Worm (Caenorhabditis elegans) whole organism, L1 larva: ENCODE results near the gene wht-5.

ENCODE experiments used
- C16A3.4 ChIP-seq: fragments of 150-350 bp; optimal IDR thresholded peaks from 2 replicates; lab custom pipeline; 2014; ENCODE audit warnings: missing biosample characterization, missing genetic modification characterization
- F16B12.6 ChIP-seq: fragments of 150-350 bp; optimal IDR thresholded peaks from 2 replicates; lab custom pipeline; 2014; ENCODE audit warnings: missing biosample characterization, missing genetic modification characterization
- Y116A8C.19 ChIP-seq: sonication (generic microtip); optimal IDR thresholded peaks from 2 replicates; lab custom pipeline; 2016; ENCODE audit warnings: missing compliant biosample characterization, missing genetic modification characterization, borderline replicate concordance
- alr-1 ChIP-seq: fragments of 200-800 bp; sonication (Bioruptor generic); optimal IDR thresholded peaks from 2 replicates; lab custom pipeline; 2018; ENCODE audit warnings: borderline replicate concordance, mild to moderate bottlenecking, missing genetic modification characterization, missing compliant biosample characterization
- aly-2 ChIP-seq: fragments of 150-350 bp; optimal IDR thresholded peaks from 2 replicates; lab custom pipeline; 2014; ENCODE audit warnings: missing biosample characterization, missing genetic modification characterization
- blmp-1 ChIP-seq: fragments of 150-350 bp; optimal IDR thresholded peaks from 2 replicates; lab custom pipeline; 2014; ENCODE audit warnings: missing biosample characterization, missing genetic modification characterization
- ceh-63 ChIP-seq: fragments of 200-800 bp; sonication (Bioruptor generic); optimal IDR thresholded peaks from 2 replicates; lab custom pipeline; 2018; ENCODE audit warnings: mild to moderate bottlenecking, missing genetic modification characterization, missing compliant biosample characterization
- ceh-8 ChIP-seq: fragments of 200-800 bp; sonication (Bioruptor generic); optimal IDR thresholded peaks from 2 replicates; lab custom pipeline; 2018; ENCODE audit warnings: mild to moderate bottlenecking, missing genetic modification characterization, moderate library complexity, missing compliant biosample characterization
- ceh-88 ChIP-seq: fragments of 200-800 bp; sonication (Bioruptor generic); IDR thresholded peaks from 2 replicates; pipeline ENCODE4 v1.3.6; 2022; ENCODE audit warnings: missing genetic modification characterization, missing compliant biosample characterization
- ceh-90 ChIP-seq: sonication (generic microtip); optimal IDR thresholded peaks from 2 replicates; lab custom pipeline; 2016; ENCODE audit warnings: missing genetic modification characterization, missing compliant biosample characterization
- ces-1 ChIP-seq: fragments of 150-350 bp; optimal IDR thresholded peaks from 2 replicates; lab custom pipeline; 2014; ENCODE audit warnings: missing biosample characterization, missing genetic modification reagents, missing genetic modification characterization
- dpl-1 ChIP-seq, 3 experiments: fragments of 150-350 bp in 2 of 3; sonication (generic microtip) in 1 of 3; optimal IDR thresholded peaks; 2 replicates each; lab custom pipeline; 2014 to 2017; ENCODE audit warnings: missing biosample characterization in 3 of 3, missing genetic modification characterization in 3 of 3, missing genetic modification reagents in 3 of 3
- efl-3 ChIP-seq: fragments of 200-800 bp; sonication (Bioruptor generic); optimal IDR thresholded peaks from 2 replicates; lab custom pipeline; 2018; ENCODE audit warnings: mild to moderate bottlenecking, missing genetic modification characterization, missing compliant biosample characterization
- egl-27 ChIP-seq, 2 experiments: fragments of 150-350 bp in 1 of 2; sonication (generic microtip); optimal IDR thresholded peaks; 3 replicates each; lab custom pipeline; 2017 to 2018; ENCODE audit warnings: missing biosample characterization in 2 of 2, missing genetic modification characterization in 2 of 2, missing genetic modification reagents in 2 of 2
- elt-3 ChIP-seq, 6 experiments: fragments of 150-350 bp in 1 of 6; sonication (generic microtip); optimal IDR thresholded peaks; 2 replicates each; lab custom pipeline; 2017 to 2018; ENCODE audit warnings: missing biosample characterization in 6 of 6, missing genetic modification characterization in 6 of 6, inconsistent platforms in 1 of 6
- ets-5 ChIP-seq: fragments of 200-800 bp; sonication (Bioruptor generic); IDR thresholded peaks from 2 replicates; pipeline ENCODE4 v1.3.6; 2022; ENCODE audit warnings: missing genetic modification characterization, missing compliant biosample characterization
- grh-1 ChIP-seq: fragments of 200-800 bp; sonication (Bioruptor generic); IDR thresholded peaks from 2 replicates; pipeline ENCODE4 v1.3.6; 2022; ENCODE audit warnings: missing genetic modification reagents, missing genetic modification characterization, missing compliant biosample characterization
- hlh-17 ChIP-seq: fragments of 200-800 bp; sonication (Bioruptor generic); optimal IDR thresholded peaks from 2 replicates; lab custom pipeline; 2018; ENCODE audit warnings: missing genetic modification characterization, mild to moderate bottlenecking, missing compliant biosample characterization, moderate library complexity, borderline replicate concordance
- hlh-4 ChIP-seq: sonication (generic microtip); optimal IDR thresholded peaks from 2 replicates; lab custom pipeline; 2016; ENCODE audit warnings: mild to moderate bottlenecking, missing genetic modification characterization, missing compliant biosample characterization
- hpl-2 ChIP-seq: fragments of 150-350 bp; optimal IDR thresholded peaks from 2 replicates; lab custom pipeline; 2014; ENCODE audit warnings: missing biosample characterization, missing genetic modification reagents, missing genetic modification characterization
- irx-1 ChIP-seq: sonication (generic microtip); optimal IDR thresholded peaks from 2 replicates; lab custom pipeline; 2016; ENCODE audit warnings: missing genetic modification characterization, missing compliant biosample characterization
- isw-1 ChIP-seq: fragments of 200-800 bp; sonication (Bioruptor generic); IDR thresholded peaks from 2 replicates; pipeline ENCODE4 v1.3.6; 2022; ENCODE audit warnings: missing genetic modification characterization, missing compliant biosample characterization
- jun-1 ChIP-seq: fragments of 150-350 bp; optimal IDR thresholded peaks from 2 replicates; lab custom pipeline; 2014; ENCODE audit warnings: missing biosample characterization, missing genetic modification reagents, missing genetic modification characterization
- lin-13 ChIP-seq: fragments of 150-350 bp; optimal IDR thresholded peaks from 2 replicates; lab custom pipeline; 2014; ENCODE audit warnings: missing biosample characterization, missing genetic modification reagents, missing genetic modification characterization
- lin-14 ChIP-seq: fragments of 200-800 bp; sonication (Bioruptor generic); optimal IDR thresholded peaks from 2 replicates; lab custom pipeline; 2018; ENCODE audit warnings: mild to moderate bottlenecking, missing genetic modification characterization, moderate library complexity, missing compliant biosample characterization
- lin-15B ChIP-seq: fragments of 150-350 bp; sonication (generic microtip); optimal IDR thresholded peaks from 3 replicates; lab custom pipeline; 2014; ENCODE audit warnings: missing biosample characterization, missing genetic modification characterization
- lin-35 ChIP-seq, 2 experiments: fragments of 150-350 bp; optimal IDR thresholded peaks; 2 replicates each; lab custom pipeline; 2014; ENCODE audit warnings: missing biosample characterization in 2 of 2, missing genetic modification characterization in 2 of 2, missing genetic modification reagents in 2 of 2
- lir-3 ChIP-seq: sonication (generic microtip); optimal IDR thresholded peaks from 2 replicates; lab custom pipeline; 2016; ENCODE audit warnings: mild to moderate bottlenecking, missing genetic modification characterization, moderate library complexity, missing compliant biosample characterization; ENCODE audit not compliant: poor library complexity
- mab-9 ChIP-seq: fragments of 200-800 bp; sonication (Bioruptor generic); IDR thresholded peaks from 2 replicates; pipeline ENCODE4 v1.3.6; 2022; ENCODE audit warnings: missing genetic modification reagents, missing genetic modification characterization, missing compliant biosample characterization
- mdl-1 ChIP-seq, 2 experiments: fragments of 150-350 bp; optimal IDR thresholded peaks; 2 replicates each; lab custom pipeline; 2014 to 2017; ENCODE audit warnings: missing biosample characterization in 2 of 2, missing genetic modification characterization in 2 of 2, inconsistent platforms in 1 of 2
- mef-2 ChIP-seq: fragments of 150-350 bp; optimal IDR thresholded peaks from 2 replicates; lab custom pipeline; 2014; ENCODE audit warnings: missing biosample characterization, missing genetic modification characterization
- mep-1 ChIP-seq: fragments of 150-350 bp; optimal IDR thresholded peaks from 2 replicates; lab custom pipeline; 2014; ENCODE audit warnings: missing biosample characterization, missing genetic modification characterization
- nhr-11 ChIP-seq: fragments of 150-350 bp; optimal IDR thresholded peaks from 2 replicates; lab custom pipeline; 2014; ENCODE audit warnings: missing biosample characterization, missing genetic modification characterization
- nhr-12 ChIP-seq: sonication (generic microtip); optimal IDR thresholded peaks from 2 replicates; lab custom pipeline; 2017; ENCODE audit warnings: missing biosample characterization, missing genetic modification characterization
- nhr-19 ChIP-seq: fragments of 200-800 bp; sonication (Bioruptor generic); conservative IDR thresholded peaks from 2 replicates; pipeline ENCODE4 v1.3.6; 2022; ENCODE audit warnings: missing genetic modification characterization, missing compliant biosample characterization
- nhr-20 ChIP-seq: sonication (generic microtip); optimal IDR thresholded peaks from 2 replicates; lab custom pipeline; 2016; ENCODE audit warnings: mild to moderate bottlenecking, missing genetic modification characterization, missing compliant biosample characterization
- nhr-237 ChIP-seq: fragments of 150-350 bp; optimal IDR thresholded peaks from 2 replicates; lab custom pipeline; 2014; ENCODE audit warnings: missing biosample characterization, missing genetic modification characterization
- nhr-47 ChIP-seq: sonication (generic microtip); optimal IDR thresholded peaks from 2 replicates; lab custom pipeline; 2016; ENCODE audit warnings: mild to moderate bottlenecking, missing genetic modification characterization, moderate library complexity, missing compliant biosample characterization
- nhr-84 ChIP-seq: sonication (generic microtip); optimal IDR thresholded peaks from 2 replicates; lab custom pipeline; 2017; ENCODE audit warnings: missing biosample characterization, missing genetic modification characterization
- nhr-85 ChIP-seq: sonication (generic microtip); peaks from one replicate; lab custom pipeline; 2016; ENCODE audit warnings: missing genetic modification characterization, inconsistent platforms, missing compliant biosample characterization
- nhr-90 ChIP-seq: sonication (generic microtip); optimal IDR thresholded peaks from 2 replicates; lab custom pipeline; 2016; ENCODE audit warnings: mild to moderate bottlenecking, missing genetic modification characterization, missing compliant biosample characterization; ENCODE audit not compliant: poor library complexity
- skn-1 ChIP-seq: fragments of 150-350 bp; optimal IDR thresholded peaks from 2 replicates; lab custom pipeline; 2014; ENCODE audit warnings: missing biosample characterization, missing genetic modification characterization
- sox-4 ChIP-seq: sonication (generic microtip); optimal IDR thresholded peaks from 2 replicates; lab custom pipeline; 2016; ENCODE audit warnings: missing genetic modification characterization, missing compliant biosample characterization
- sptf-1 ChIP-seq: fragments of 150-350 bp; optimal IDR thresholded peaks from 2 replicates; lab custom pipeline; 2014; ENCODE audit warnings: missing biosample characterization, missing genetic modification characterization
- unc-130 ChIP-seq: fragments of 150-350 bp; optimal IDR thresholded peaks from 2 replicates; lab custom pipeline; 2017; ENCODE audit warnings: missing biosample characterization, missing genetic modification characterization, inconsistent platforms
- unc-30 ChIP-seq: sonication (generic microtip); optimal IDR thresholded peaks from 2 replicates; lab custom pipeline; 2017; ENCODE audit warnings: missing biosample characterization, missing genetic modification characterization
- unc-62 ChIP-seq: fragments of 150-350 bp; optimal IDR thresholded peaks from 2 replicates; lab custom pipeline; 2014; ENCODE audit warnings: missing biosample characterization, missing genetic modification reagents, missing genetic modification characterization
- vab-15 ChIP-seq: sonication (generic microtip); optimal IDR thresholded peaks from 2 replicates; lab custom pipeline; 2017; ENCODE audit warnings: missing genotype, mild to moderate bottlenecking, missing genetic modification characterization, missing compliant biosample characterization
- zag-1 ChIP-seq: fragments of 150-350 bp; optimal IDR thresholded peaks from 2 replicates; lab custom pipeline; 2014; ENCODE audit warnings: missing biosample characterization, missing genetic modification characterization
- zip-4 ChIP-seq: fragments of 200-800 bp; sonication (Bioruptor generic); optimal IDR thresholded peaks from 2 replicates; lab custom pipeline; 2018; ENCODE audit warnings: mild to moderate bottlenecking, missing genetic modification characterization, moderate library complexity, missing compliant biosample characterization
- ztf-11 ChIP-seq, 2 experiments: sonication (generic microtip); optimal IDR thresholded peaks; 2 replicates each; lab custom pipeline; 2016 to 2017; ENCODE audit warnings: missing genetic modification characterization in 2 of 2, missing biosample characterization in 1 of 2, missing compliant biosample characterization in 1 of 2

The wht-5 gene

ce11 chrIV:12334708-12335107 lies 2.7 kb upstream of the wht-5 start (continued):
- no peak for TF ChIP-seq hpl-2
- TF ChIP-seq mef-2 (tag; lab: Kevin White, UChicago): no peak
- no peak for TF ChIP-seq grh-1 (GFP tag; lab: Robert Waterston, UW)
- no peak for TF ChIP-seq vab-15
- TF ChIP-seq aly-2 (tag; lab: Kevin White, UChicago): no peak
- no peak for TF ChIP-seq lir-3
- no peak for TF ChIP-seq ceh-88
- TF ChIP-seq zip-4 (GFP tag; lab: Kevin White, UChicago): no peak
- no peak for TF ChIP-seq lin-15B (tag; lab: Kevin White, UChicago)
- no peak for TF ChIP-seq ets-5 (GFP tag; lab: Robert Waterston, UW)
- no peak for TF ChIP-seq egl-27 (tag; optimal IDR thresholded peaks at IDR 0.05; lab: Kevin White, UChicago)
- TF ChIP-seq zag-1 (tag; lab: Kevin White, UChicago): no peak
- TF ChIP-seq mab-9: no peak

- TF ChIP-seq hlh-4 (tag; lab: Kevin White, UChicago) (no peak), unc-130 (tag; lab: Kevin White, UChicago) (peak; percentile 22), ceh-88 (no peak), nhr-90 (tag; lab: Kevin White, UChicago) (no peak), efl-3 (GFP tag; lab: Kevin White, UChicago) (no peak), Y116A8C.19 (no peak), ceh-8 (GFP tag; lab: Kevin White, UChicago) (no peak), isw-1 (no peak), skn-1 (no peak), blmp-1 (tag; lab: Kevin White, UChicago) (peak; percentile 32), unc-30 (no peak), ceh-63 (GFP tag; lab: Kevin White, UChicago) (no peak), lin-35 (GFP tag; optimal IDR thresholded peaks at IDR 0.05; lab: Kevin White, UChicago) (no peak), vab-15 (no peak), alr-1 (tag; lab: Kevin White, UChicago) (no peak), dpl-1 (GFP tag; optimal IDR thresholded peaks at IDR 0.05; lab: Kevin White, UChicago) (peak in 2 of 3 experiments; percentile 1 to 36), nhr-47 (tag; lab: Kevin White, UChicago) (no peak), unc-62 (GFP tag; lab: Kevin White, UChicago) (no peak), ets-5 (GFP tag; lab: Robert Waterston, UW) (no peak), ces-1 (GFP tag; lab: Kevin White, UChicago) (no peak), ceh-90 (tag; lab: Kevin White, UChicago) (no peak), elt-3 (tag; optimal IDR thresholded peaks at IDR 0.05; lab: Kevin White, UChicago) (no peak), irx-1 (tag; lab: Kevin White, UChicago) (no peak), nhr-85 (tag; lab: Kevin White, UChicago) (no peak), sptf-1 (tag; lab: Kevin White, UChicago) (no peak), mep-1 (peak; percentile 13), sox-4 (tag; lab: Kevin White, UChicago) (no peak), C16A3.4 (tag; lab: Kevin White, UChicago) (no peak), F16B12.6 (tag; lab: Kevin White, UChicago) (peak; percentile 25), hpl-2 (no peak), lin-13 (GFP tag; lab: Kevin White, UChicago) (no peak), nhr-12 (no peak), nhr-237 (tag; lab: Kevin White, UChicago) (no peak), hlh-17 (GFP tag; lab: Kevin White, UChicago) (no peak), egl-27 (tag; optimal IDR thresholded peaks at IDR 0.05; lab: Kevin White, UChicago) (no peak), lin-14 (GFP tag; lab: Kevin White, UChicago) (peak; percentile 76), nhr-84 (tag; lab: Kevin White, UChicago) (no peak), nhr-11 (tag; lab: Kevin White, UChicago) (no peak), ztf-11 (tag; optimal IDR thresholded peaks at IDR 0.05; lab: Kevin White, UChicago) (no peak), nhr-20 (peak; percentile 21), mdl-1 (tag; optimal IDR thresholded peaks at IDR 0.05; lab: Kevin White, UChicago) (peak in 1 of 2 experiments; percentile 39), jun-1 (tag; lab: Kevin White, UChicago) (no peak), nhr-19 (GFP tag; lab: Robert Waterston, UW) (peak; percentile 22; the same call in 1 of the 2 replicates)
These were observed 2.1 kb upstream of the wht-5 start for ce11 chrIV:12335248-12335647.
